Worm (Caenorhabditis elegans) whole organism, L1 larva: ENCODE measurements around the gene nhr-58.

Experiments
- C04F5.9 ChIP-seq: sonication (generic microtip); optimal IDR thresholded peaks from 2 replicates; lab custom pipeline; 2016; ENCODE audit warnings: missing genetic modification characterization, missing compliant biosample characterization
- aha-1 ChIP-seq: fragments of 150-350 bp; optimal IDR thresholded peaks from 2 replicates; lab custom pipeline; 2014; ENCODE audit warnings: missing biosample characterization, missing genetic modification characterization
- ceh-90 ChIP-seq: sonication (generic microtip); optimal IDR thresholded peaks from 2 replicates; lab custom pipeline; 2016; ENCODE audit warnings: missing genetic modification characterization, missing compliant biosample characterization
- ces-1 ChIP-seq: fragments of 150-350 bp; optimal IDR thresholded peaks from 2 replicates; lab custom pipeline; 2014; ENCODE audit warnings: missing biosample characterization, missing genetic modification reagents, missing genetic modification characterization
- egl-27 ChIP-seq, 2 experiments: fragments of 150-350 bp in 1 of 2; sonication (generic microtip); optimal IDR thresholded peaks; 3 replicates each; lab custom pipeline; 2017 to 2018; ENCODE audit warnings: missing biosample characterization in 2 of 2, missing genetic modification characterization in 2 of 2, missing genetic modification reagents in 2 of 2
- fos-1 ChIP-seq: fragments of 150-350 bp; optimal IDR thresholded peaks from 2 replicates; lab custom pipeline; 2014; ENCODE audit warnings: missing biosample characterization, missing genetic modification characterization
- grh-1 ChIP-seq: fragments of 200-800 bp; sonication (Bioruptor generic); IDR thresholded peaks from 2 replicates; pipeline ENCODE4 v1.3.6; 2022; ENCODE audit warnings: missing genetic modification reagents, missing genetic modification characterization, missing compliant biosample characterization
- lin-15B ChIP-seq: fragments of 150-350 bp; sonication (generic microtip); optimal IDR thresholded peaks from 3 replicates; lab custom pipeline; 2014; ENCODE audit warnings: missing biosample characterization, missing genetic modification characterization
- nhr-76 ChIP-seq: sonication (generic microtip); optimal IDR thresholded peaks from 2 replicates; lab custom pipeline; 2017; ENCODE audit warnings: missing biosample characterization, missing genetic modification characterization
- tlp-1 ChIP-seq: fragments of 150-350 bp; optimal IDR thresholded peaks from 2 replicates; lab custom pipeline; 2014; ENCODE audit warnings: missing biosample characterization, missing genetic modification characterization
- ztf-11 ChIP-seq, 2 experiments: sonication (generic microtip); optimal IDR thresholded peaks; 2 replicates each; lab custom pipeline; 2016 to 2017; ENCODE audit warnings: missing genetic modification characterization in 2 of 2, missing biosample characterization in 1 of 2, missing compliant biosample characterization in 1 of 2

DNA sequence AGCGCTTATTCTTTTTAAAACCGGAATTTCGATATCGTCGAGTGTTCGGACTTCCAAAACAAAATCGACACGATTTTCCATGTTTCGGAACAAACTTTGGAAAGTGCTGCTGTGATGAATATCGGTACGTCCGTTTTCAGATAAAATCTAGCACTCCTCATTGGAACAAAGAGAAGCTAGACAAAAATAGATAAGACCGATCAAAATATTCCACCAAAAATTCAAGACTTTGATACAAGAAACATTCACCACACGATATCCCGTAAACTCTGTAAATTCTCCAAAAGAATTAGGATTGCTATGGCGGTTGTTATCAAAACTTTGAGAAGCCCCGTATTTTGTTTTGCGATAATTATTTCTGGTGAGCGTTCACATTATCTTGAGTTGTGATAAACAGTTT, 11.1 kb downstream of the nhr-58 start, which contains the start of gene C14C6.3:
- no peak for TF ChIP-seq egl-27 (tag; optimal IDR thresholded peaks at IDR 0.05; lab: Kevin White, UChicago)
- TF ChIP-seq fos-1 (tag; lab: Kevin White, UChicago) = no peak
- TF ChIP-seq C04F5.9 (tag; lab: Kevin White, UChicago) = no peak
- no peak for TF ChIP-seq lin-15B (tag; lab: Kevin White, UChicago)
- no peak for TF ChIP-seq ceh-90 (tag; lab: Kevin White, UChicago)
- TF ChIP-seq tlp-1 (tag; lab: Kevin White, UChicago) = no peak
- no peak for TF ChIP-seq ztf-11 (tag; optimal IDR thresholded peaks at IDR 0.05; lab: Kevin White, UChicago)
- TF ChIP-seq aha-1 (tag; lab: Kevin White, UChicago) = no peak
- TF ChIP-seq ces-1 (GFP tag; lab: Kevin White, UChicago) = no peak
- no peak for TF ChIP-seq nhr-76 (tag; lab: Kevin White, UChicago)
- TF ChIP-seq grh-1 (GFP tag; lab: Robert Waterston, UW) = no peak
